Fruit fly (Drosophila melanogaster): Measurements from ENCODE around the gene Epg5.

DNA sequence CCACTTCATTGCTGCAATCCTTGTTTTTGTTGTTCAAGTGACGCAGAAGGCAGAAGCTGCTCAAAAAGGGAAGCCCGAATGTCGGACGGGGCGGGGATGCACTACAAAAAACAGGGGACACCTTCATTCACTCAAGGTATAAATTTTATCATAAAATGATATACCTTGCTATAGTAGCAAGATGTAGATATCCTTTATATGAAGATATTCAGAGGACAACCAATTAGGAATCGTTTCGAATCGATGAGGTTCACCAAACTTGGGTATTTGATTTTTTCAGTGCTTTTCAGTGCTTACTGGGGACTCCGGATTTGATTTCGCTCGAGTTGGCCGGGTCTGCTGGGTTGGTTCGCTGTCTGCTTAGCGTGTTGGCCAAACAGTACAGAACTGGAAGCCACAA, 28.6 kb upstream of the Epg5 start:
- TF ChIP-seq CTCF (optimal IDR thresholded peaks at IDR 0.05) (no peak), CG8478 (optimal IDR thresholded peaks at IDR 0.05) (no peak)

Measured in S2 (cell line).